Worm (Caenorhabditis elegans) whole organism, L4/young adult: ENCODE data around the gene C13G3.12.

Experiments used
- W03F9.2 ChIP-seq: fragments of 150-350 bp; optimal IDR thresholded peaks from 2 replicates; lab custom pipeline; 2014; ENCODE audit warnings: missing biosample characterization, missing genetic modification characterization
- dao-5 ChIP-seq: sonication (generic microtip); optimal IDR thresholded peaks from 2 replicates; lab custom pipeline; 2016; ENCODE audit warnings: missing genotype, missing genetic modification characterization, moderate library complexity, missing compliant biosample characterization
- him-1 ChIP-seq: sonication (generic microtip); optimal IDR thresholded peaks from 2 replicates; lab custom pipeline; 2016; ENCODE audit warnings: missing genotype, missing genetic modification reagents, missing genetic modification characterization, missing compliant biosample characterization

- TF ChIP-seq dao-5 (tag; lab: Kevin White, UChicago), result no peak
- no peak for TF ChIP-seq him-1 (tag; lab: Kevin White, UChicago)
- no peak for TF ChIP-seq W03F9.2 (tag; lab: Kevin White, UChicago)
Observed at ce11 chrV:11014758-11015157, 8.0 kb downstream of the C13G3.12 start.
